Worm (Caenorhabditis elegans): ENCODE measurements around the gene cubn-1.

ce11 chrV:12661619-12662018 is 50.5 kb downstream of the cubn-1 start, which contains the start of gene W05B10.3:
- TF ChIP-seq ztf-29 (GFP tag; IDR thresholded peaks at IDR 0.05): no peak
- no peak for TF ChIP-seq T22C8.4 (GFP tag; IDR thresholded peaks at IDR 0.05)
- no peak for TF ChIP-seq tab-1 (GFP tag; IDR thresholded peaks at IDR 0.05)
- TF ChIP-seq ref-1 (GFP tag; conservative IDR thresholded peaks at IDR 0.05): no peak
- no peak for TF ChIP-seq ztf-23 (GFP tag; IDR thresholded peaks at IDR 0.05)
- TF ChIP-seq med-1 (GFP tag; optimal IDR thresholded peaks at IDR 0.05; ENCODE audit: insufficient read depth): no peak
- no peak for TF ChIP-seq flt-1 (GFP tag; IDR thresholded peaks at IDR 0.05)
